Worm (Caenorhabditis elegans) whole organism, young adult: ENCODE results near the gene C13C4.8.
A peak's percentile ranks its signal among the peaks of the same experiment; 100 is the strongest.

Experiments
- B0336.3 ChIP-seq: fragments of 200-800 bp; sonication (Bioruptor generic); IDR thresholded peaks from 2 replicates; pipeline ENCODE4 v1.3.6; 2022; ENCODE audit warnings: missing genetic modification characterization, missing compliant biosample characterization
- F33H1.4 ChIP-seq: fragments of 200-800 bp; sonication (Bioruptor generic); IDR thresholded peaks from 2 replicates; pipeline ENCODE4 v1.3.6; 2022; ENCODE audit warnings: missing genetic modification reagents, missing genetic modification characterization, missing compliant biosample characterization
- F39B2.1 ChIP-seq: fragments of 200-800 bp; sonication (Bioruptor generic); IDR thresholded peaks from 2 replicates; pipeline ENCODE4 v1.3.6; 2022; ENCODE audit warnings: missing genetic modification reagents, missing genetic modification characterization, missing compliant biosample characterization
- F49E8.2 ChIP-seq: sonication (generic microtip); optimal IDR thresholded peaks from 3 replicates; lab custom pipeline; 2017; ENCODE audit warnings: missing genetic modification characterization, mild to moderate bottlenecking, missing compliant biosample characterization, antibody characterized with exemption, moderate library complexity; ENCODE audit not compliant: insufficient read depth
- F57A8.1 ChIP-seq: fragments of 200-800 bp; sonication (Bioruptor generic); optimal IDR thresholded peaks from 2 replicates; lab custom pipeline; 2018; ENCODE audit warnings: mild to moderate bottlenecking, missing genetic modification characterization, moderate library complexity, missing compliant biosample characterization
- F57C9.4 ChIP-seq: sonication (generic microtip); optimal IDR thresholded peaks from 2 replicates; lab custom pipeline; 2017; ENCODE audit warnings: mild to moderate bottlenecking, missing genetic modification characterization, missing compliant biosample characterization
- K11D2.4 ChIP-seq: fragments of 200-800 bp; sonication (Bioruptor generic); IDR thresholded peaks from 2 replicates; pipeline ENCODE4 v1.3.6; 2022; ENCODE audit warnings: missing genetic modification reagents, missing genetic modification characterization, missing compliant biosample characterization
- T26A5.8 ChIP-seq: sonication (generic microtip); optimal IDR thresholded peaks from 2 replicates; lab custom pipeline; 2016; ENCODE audit warnings: missing genetic modification characterization, missing compliant biosample characterization
- Y53F4B.3 ChIP-seq: fragments of 200-800 bp; sonication (Bioruptor generic); IDR thresholded peaks from 2 replicates; pipeline ENCODE4 v1.3.6; 2022; ENCODE audit warnings: missing genetic modification reagents, missing genetic modification characterization, missing compliant biosample characterization
- Y95B8A.8 ChIP-seq: fragments of 200-800 bp; sonication (Bioruptor generic); IDR thresholded peaks from 2 replicates; pipeline ENCODE4 v1.3.6; 2022; ENCODE audit warnings: missing genetic modification reagents, missing genetic modification characterization, missing compliant biosample characterization
- aptf-3 ChIP-seq: fragments of 200-800 bp; sonication (Bioruptor generic); IDR thresholded peaks from 2 replicates; pipeline ENCODE4 v1.3.6; 2022; ENCODE audit warnings: missing genetic modification characterization, missing compliant biosample characterization
- bed-1 ChIP-seq: fragments of 200-800 bp; sonication (Bioruptor generic); IDR thresholded peaks from 2 replicates; pipeline ENCODE4 v1.3.6; 2022; ENCODE audit warnings: missing genetic modification reagents, missing genetic modification characterization, missing compliant biosample characterization
- cebp-2 ChIP-seq: fragments of 200-800 bp; sonication (Bioruptor generic); IDR thresholded peaks from 2 replicates; pipeline ENCODE4 v1.3.6; 2022; ENCODE audit warnings: missing genetic modification characterization, missing compliant biosample characterization
- ceh-40 ChIP-seq: fragments of 200-800 bp; sonication (Bioruptor generic); IDR thresholded peaks from 2 replicates; pipeline ENCODE4 v1.3.6; 2022; ENCODE audit warnings: missing genetic modification characterization, missing compliant biosample characterization
- ceh-91 ChIP-seq: fragments of 200-800 bp; sonication (Bioruptor generic); IDR thresholded peaks from 2 replicates; pipeline ENCODE4 v1.3.6; 2022; ENCODE audit warnings: missing genetic modification reagents, missing genetic modification characterization, missing compliant biosample characterization
- chd-7 ChIP-seq: sonication (generic microtip); optimal IDR thresholded peaks from 2 replicates; lab custom pipeline; 2016; ENCODE audit warnings: mild to moderate bottlenecking, missing genetic modification characterization, moderate library complexity, missing compliant biosample characterization
- die-1 ChIP-seq: sonication (generic microtip); optimal IDR thresholded peaks from 2 replicates; lab custom pipeline; 2016; ENCODE audit warnings: missing genotype, mild to moderate bottlenecking, missing genetic modification characterization, missing compliant biosample characterization
- dox-1 ChIP-seq: fragments of 200-800 bp; sonication (Bioruptor generic); IDR thresholded peaks from 2 replicates; pipeline ENCODE4 v1.3.6; 2022; ENCODE audit warnings: missing genetic modification reagents, missing genetic modification characterization, missing compliant biosample characterization
- dpff-1 ChIP-seq: sonication (generic microtip); optimal IDR thresholded peaks from 2 replicates; lab custom pipeline; 2017; ENCODE audit warnings: mild to moderate bottlenecking, missing genetic modification characterization, missing compliant biosample characterization
- egl-44 ChIP-seq: fragments of 200-800 bp; sonication (Bioruptor generic); IDR thresholded peaks from 2 replicates; pipeline ENCODE4 v1.3.6; 2022; ENCODE audit warnings: missing genetic modification reagents, missing genetic modification characterization, missing compliant biosample characterization
- egrh-3 ChIP-seq: fragments of 200-800 bp; sonication (Bioruptor generic); IDR thresholded peaks from 2 replicates; pipeline ENCODE4 v1.3.6; 2022; ENCODE audit warnings: missing genetic modification reagents, missing genetic modification characterization, missing compliant biosample characterization
- hlh-26 ChIP-seq: fragments of 200-800 bp; sonication (Bioruptor generic); conservative IDR thresholded peaks from 2 replicates; pipeline ENCODE4 v1.3.6; 2022; ENCODE audit warnings: missing genetic modification reagents, missing genetic modification characterization, missing compliant biosample characterization
- hmg-1.2 ChIP-seq: fragments of 200-800 bp; sonication (Bioruptor generic); IDR thresholded peaks from 2 replicates; pipeline ENCODE4 v1.3.6; 2022; ENCODE audit warnings: missing genetic modification reagents, missing genetic modification characterization, missing compliant biosample characterization
- hsf-1 ChIP-seq: fragments of 200-800 bp; sonication (Bioruptor generic); IDR thresholded peaks from 2 replicates; pipeline ENCODE4 v1.3.6; 2022; ENCODE audit warnings: missing genetic modification reagents, missing genetic modification characterization, missing compliant biosample characterization
- lsl-1 ChIP-seq: fragments of 200-800 bp; sonication (Bioruptor generic); optimal IDR thresholded peaks from 2 replicates; lab custom pipeline; 2018; ENCODE audit warnings: mild to moderate bottlenecking, missing genetic modification characterization, moderate library complexity, missing compliant biosample characterization
- madf-10 ChIP-seq: sonication (generic microtip); optimal IDR thresholded peaks from 2 replicates; lab custom pipeline; 2016; ENCODE audit warnings: mild to moderate bottlenecking, missing genetic modification characterization, missing compliant biosample characterization
- mel-28 ChIP-seq: sonication (generic microtip); optimal IDR thresholded peaks from 2 replicates; lab custom pipeline; 2016; ENCODE audit warnings: borderline replicate concordance, mild to moderate bottlenecking, missing genetic modification characterization, missing compliant biosample characterization
- nfya-1 ChIP-seq: sonication (generic microtip); optimal IDR thresholded peaks from 2 replicates; lab custom pipeline; 2017; ENCODE audit warnings: antibody characterized with exemption, missing compliant biosample characterization, missing genetic modification characterization, borderline replicate concordance; ENCODE audit not compliant: insufficient read depth
- nfya-2 ChIP-seq: fragments of 200-800 bp; sonication (Bioruptor generic); IDR thresholded peaks from 2 replicates; pipeline ENCODE4 v1.3.6; 2022; ENCODE audit warnings: missing genetic modification reagents, missing genetic modification characterization, missing compliant biosample characterization
- nhr-120 ChIP-seq: fragments of 200-800 bp; sonication (Bioruptor generic); IDR thresholded peaks from 2 replicates; pipeline ENCODE4 v1.3.6; 2022; ENCODE audit warnings: missing genetic modification characterization, missing compliant biosample characterization
- nhr-27 ChIP-seq: fragments of 200-800 bp; sonication (Bioruptor generic); optimal IDR thresholded peaks from 2 replicates; lab custom pipeline; 2018; ENCODE audit warnings: mild to moderate bottlenecking, missing genetic modification characterization, moderate library complexity, missing compliant biosample characterization
- repo-1 ChIP-seq: sonication (generic microtip); optimal IDR thresholded peaks from 2 replicates; lab custom pipeline; 2017; ENCODE audit warnings: mild to moderate bottlenecking, missing genetic modification characterization, missing compliant biosample characterization
- somi-1 ChIP-seq: fragments of 200-800 bp; sonication (Bioruptor generic); optimal IDR thresholded peaks from 2 replicates; lab custom pipeline; 2018; ENCODE audit warnings: mild to moderate bottlenecking, missing genetic modification characterization, missing compliant biosample characterization
- tbx-9 ChIP-seq: sonication (generic microtip); optimal IDR thresholded peaks from 2 replicates; lab custom pipeline; 2016; ENCODE audit warnings: borderline replicate concordance, missing genetic modification characterization, inconsistent platforms, missing compliant biosample characterization
- zim-3 ChIP-seq: sonication (generic microtip); optimal IDR thresholded peaks from 2 replicates; lab custom pipeline; 2017; ENCODE audit warnings: mild to moderate bottlenecking, missing genetic modification characterization, moderate library complexity, missing compliant biosample characterization
- ztf-22 ChIP-seq: fragments of 200-800 bp; sonication (Bioruptor generic); optimal IDR thresholded peaks from 2 replicates; lab custom pipeline; 2018; ENCODE audit warnings: mild to moderate bottlenecking, missing genetic modification characterization, moderate library complexity, missing compliant biosample characterization
- ztf-25 ChIP-seq: fragments of 200-800 bp; sonication (Bioruptor generic); IDR thresholded peaks from 2 replicates; pipeline ENCODE4 v1.3.6; 2022; ENCODE audit warnings: missing genetic modification reagents, missing genetic modification characterization, missing compliant biosample characterization
- ztf-6 ChIP-seq: fragments of 200-800 bp; sonication (Bioruptor generic); IDR thresholded peaks from 2 replicates; pipeline ENCODE4 v1.3.6; 2022; ENCODE audit warnings: missing genetic modification reagents, missing genetic modification characterization, missing compliant biosample characterization

C13C4.8 gene

ce11 chrV:12162906-12163305 lies 45.1 kb downstream of the C13C4.8 start, which contains the start of gene srj-4:
Gene srj-4 (plus strand): TSS chrV:12163206.
- TF ChIP-seq tbx-9 (tag; lab: Kevin White, UChicago), result no peak
- no peak for TF ChIP-seq F49E8.2 (tag; lab: Kevin White, UChicago)
- no peak for TF ChIP-seq repo-1 (tag; lab: Kevin White, UChicago)
- no peak for TF ChIP-seq ztf-22 (GFP tag; lab: Kevin White, UChicago)
- TF ChIP-seq ceh-40 (GFP tag; lab: Robert Waterston, UW), result no peak
- TF ChIP-seq cebp-2 (GFP tag; lab: Robert Waterston, UW), result no peak
- TF ChIP-seq Y53F4B.3, result no peak
- no peak for TF ChIP-seq dox-1
- TF ChIP-seq hsf-1, result no peak
- no peak for TF ChIP-seq nfya-2 (GFP tag; lab: Robert Waterston, UW)
- TF ChIP-seq, all 124 proteins: peak for 0

ce11 chrV:12167031-12167430 lies 49.2 kb downstream of the C13C4.8 start:
- TF ChIP-seq aptf-3 (0 out of 2 replicates have a peak, but pooled peaks have one; percentile 66), hlh-26 (no peak), ceh-91 (GFP tag; lab: Robert Waterston, UW) (no peak), egrh-3 (peak; percentile 96), dpff-1 (no peak), lsl-1 (GFP tag; lab: Kevin White, UChicago) (no peak), egl-44 (GFP tag; lab: Robert Waterston, UW) (no peak), die-1 (tag; lab: Kevin White, UChicago) (no peak), nhr-27 (tag; lab: Kevin White, UChicago) (no peak), F57A8.1 (no peak)

ce11 chrV:12167653-12168052 lies 49.9 kb downstream of the C13C4.8 start, which contains the start of gene col-37:
Gene col-37 (minus strand): TSS chrV:12167753.
- TF ChIP-seq zim-3 (tag; lab: Kevin White, UChicago) (no peak), madf-10 (tag; lab: Kevin White, UChicago) (no peak), ztf-6 (GFP tag; lab: Robert Waterston, UW) (no peak), F33H1.4 (GFP tag; lab: Robert Waterston, UW) (no peak), Y95B8A.8 (GFP tag; lab: Robert Waterston, UW) (no peak), somi-1 (no peak), F57C9.4 (tag; lab: Kevin White, UChicago) (no peak), chd-7 (no peak), bed-1 (GFP tag; lab: Robert Waterston, UW) (no peak), B0336.3 (GFP tag; lab: Robert Waterston, UW) (no peak), hmg-1.2 (no peak), F39B2.1 (GFP tag; lab: Robert Waterston, UW) (no peak), K11D2.4 (no peak), ztf-25 (GFP tag; lab: Robert Waterston, UW) (no peak), tbx-9 (tag; lab: Kevin White, UChicago) (no peak), T26A5.8 (tag; lab: Kevin White, UChicago) (no peak), nhr-120 (GFP tag; lab: Robert Waterston, UW) (no peak), nfya-1 (no peak), mel-28 (no peak)
